Worm (Caenorhabditis elegans) whole organism, L4 larva: ENCODE results near the gene Y5H2A.1.

Source experiments
- D1046.2 ChIP-seq: fragments of 200-800 bp; sonication (Bioruptor generic); IDR thresholded peaks from 2 replicates; pipeline ENCODE4 v1.3.6; 2022; ENCODE audit warnings: missing genetic modification characterization, missing compliant biosample characterization
- F26F4.8 ChIP-seq: fragments of 200-800 bp; sonication (Bioruptor generic); conservative IDR thresholded peaks from 2 replicates; pipeline ENCODE4 v1.3.6; 2022; ENCODE audit warnings: missing genetic modification characterization, missing compliant biosample characterization
- R02D3.7 ChIP-seq: fragments of 150-350 bp; sonication (generic microtip); optimal IDR thresholded peaks from 3 replicates; lab custom pipeline; 2014; ENCODE audit warnings: missing biosample characterization, missing genetic modification characterization
- T26A8.4 ChIP-seq: fragments of 200-800 bp; sonication (Bioruptor generic); IDR thresholded peaks from 2 replicates; pipeline ENCODE4 v1.3.6; 2022; ENCODE audit warnings: missing genetic modification characterization, missing compliant biosample characterization
- aly-2 ChIP-seq: sonication (generic microtip); optimal IDR thresholded peaks from 2 replicates; lab custom pipeline; 2018; ENCODE audit warnings: missing biosample characterization, missing genetic modification characterization
- arid-1 ChIP-seq: fragments of 200-800 bp; sonication (Bioruptor generic); conservative IDR thresholded peaks from 2 replicates; pipeline ENCODE4 v1.3.6; 2022; ENCODE audit warnings: missing genetic modification reagents, missing genetic modification characterization, missing compliant biosample characterization
- ceh-82 ChIP-seq: sonication (generic microtip); optimal IDR thresholded peaks from 2 replicates; lab custom pipeline; 2017; ENCODE audit warnings: missing biosample characterization, missing genetic modification characterization
- daf-16 ChIP-seq, 3 experiments: sonication (generic microtip); optimal IDR thresholded peaks; 2 replicates each; lab custom pipeline; 2016 to 2017; ENCODE audit warnings: missing genetic modification characterization in 3 of 3, missing genetic modification reagents in 3 of 3, mild to moderate bottlenecking in 2 of 3, missing compliant biosample characterization in 2 of 3, missing biosample characterization in 1 of 3, moderate library complexity in 1 of 3
- dmd-6 ChIP-seq: fragments of 200-800 bp; sonication (Bioruptor generic); IDR thresholded peaks from 2 replicates; pipeline ENCODE4 v1.3.6; 2022; ENCODE audit warnings: missing genetic modification reagents, missing genetic modification characterization, missing compliant biosample characterization
- duxl-1 ChIP-seq: sonication (generic microtip); optimal IDR thresholded peaks from 2 replicates; lab custom pipeline; 2016; ENCODE audit warnings: mild to moderate bottlenecking, missing genetic modification characterization, moderate library complexity, missing compliant biosample characterization; ENCODE audit not compliant: poor library complexity
- dve-1 ChIP-seq: sonication (generic microtip); optimal IDR thresholded peaks from 2 replicates; lab custom pipeline; 2017; ENCODE audit warnings: antibody characterized with exemption, mild to moderate bottlenecking, missing genetic modification characterization, missing compliant biosample characterization; ENCODE audit not compliant: insufficient read depth
- egl-27 ChIP-seq: sonication (generic microtip); optimal IDR thresholded peaks from 3 replicates; lab custom pipeline; 2017; ENCODE audit warnings: missing biosample characterization, missing genetic modification reagents, missing genetic modification characterization
- fos-1 ChIP-seq: fragments of 150-350 bp; optimal IDR thresholded peaks from 2 replicates; lab custom pipeline; 2014; ENCODE audit warnings: missing biosample characterization, missing genetic modification characterization
- hlh-11 ChIP-seq: fragments of 200-800 bp; sonication (Bioruptor generic); optimal IDR thresholded peaks from 2 replicates; lab custom pipeline; 2018; ENCODE audit warnings: mild to moderate bottlenecking, missing genetic modification characterization, missing compliant biosample characterization
- lin-1 ChIP-seq: fragments of 200-800 bp; sonication (Bioruptor generic); IDR thresholded peaks from 2 replicates; pipeline ENCODE4 v1.3.6; 2022; ENCODE audit warnings: missing genetic modification reagents, missing genetic modification characterization, missing compliant biosample characterization
- lin-29 ChIP-seq: fragments of 200-800 bp; sonication (Bioruptor generic); IDR thresholded peaks from 2 replicates; pipeline ENCODE4 v1.3.6; 2022; ENCODE audit warnings: missing genetic modification reagents, missing genetic modification characterization, missing compliant biosample characterization
- lin-38 ChIP-seq: fragments of 200-800 bp; sonication (Bioruptor generic); IDR thresholded peaks from 2 replicates; pipeline ENCODE4 v1.3.6; 2022; ENCODE audit warnings: missing genetic modification reagents, missing genetic modification characterization, missing compliant biosample characterization
- mdl-1 ChIP-seq, 2 experiments: fragments of 150-350 bp in 1 of 2; sonication (generic microtip) in 1 of 2; optimal IDR thresholded peaks; 2 replicates each; lab custom pipeline; 2014 to 2017; ENCODE audit warnings: missing biosample characterization in 2 of 2, missing genetic modification characterization in 2 of 2
- mdt-29 ChIP-seq: fragments of 200-800 bp; sonication (Bioruptor generic); IDR thresholded peaks from 2 replicates; pipeline ENCODE4 v1.3.6; 2022; ENCODE audit warnings: missing genetic modification reagents, missing genetic modification characterization, missing compliant biosample characterization
- mes-2 ChIP-seq: sonication (generic microtip); optimal IDR thresholded peaks from 2 replicates; lab custom pipeline; 2016; ENCODE audit warnings: missing genotype, mild to moderate bottlenecking, missing genetic modification characterization, missing compliant biosample characterization; ENCODE audit not compliant: poor library complexity, severe bottlenecking
- nhr-102 ChIP-seq: sonication (generic microtip); optimal IDR thresholded peaks from 2 replicates; lab custom pipeline; 2016; ENCODE audit warnings: mild to moderate bottlenecking, missing genetic modification characterization, moderate library complexity, missing compliant biosample characterization
- nhr-28 ChIP-seq: fragments of 150-350 bp; optimal IDR thresholded peaks from 2 replicates; lab custom pipeline; 2014; ENCODE audit warnings: missing biosample characterization, missing genetic modification characterization
- nhr-6 ChIP-seq: fragments of 150-350 bp; optimal IDR thresholded peaks from 2 replicates; lab custom pipeline; 2014; ENCODE audit warnings: missing biosample characterization, missing genetic modification characterization
- pha-4 ChIP-seq, 2 experiments: fragments of 150-350 bp in 1 of 2; fragments of 200-800 bp in 1 of 2; sonication (Bioruptor generic) in 1 of 2; IDR thresholded peaks in 1 of 2; optimal IDR thresholded peaks in 1 of 2; 2 replicates each; pipeline versions ENCODE4 v1.3.6 to Lab custom; 2014 to 2022; ENCODE audit warnings: missing genetic modification characterization in 2 of 2, missing genetic modification reagents in 2 of 2, missing biosample characterization in 1 of 2, missing compliant biosample characterization in 1 of 2
- pqm-1 ChIP-seq: sonication (generic microtip); optimal IDR thresholded peaks from 2 replicates; lab custom pipeline; 2017; ENCODE audit warnings: missing biosample characterization, missing genetic modification characterization
- rbr-2 ChIP-seq: sonication (generic microtip); optimal IDR thresholded peaks from 2 replicates; lab custom pipeline; 2016; ENCODE audit warnings: missing genotype, missing genetic modification characterization, missing compliant biosample characterization
- saeg-2 ChIP-seq: fragments of 200-800 bp; sonication (Bioruptor generic); IDR thresholded peaks from 2 replicates; pipeline ENCODE4 v1.3.6; 2022; ENCODE audit warnings: missing genetic modification reagents, missing genetic modification characterization, missing compliant biosample characterization
- skn-1 ChIP-seq: fragments of 150-350 bp; optimal IDR thresholded peaks from 2 replicates; lab custom pipeline; 2014; ENCODE audit warnings: missing biosample characterization, missing genetic modification characterization
- snpc-1.2 ChIP-seq: fragments of 200-800 bp; sonication (Bioruptor generic); IDR thresholded peaks from 2 replicates; pipeline ENCODE4 v1.3.6; 2022; ENCODE audit warnings: missing genetic modification reagents, missing genetic modification characterization, missing compliant biosample characterization
- spr-3 ChIP-seq: fragments of 200-800 bp; sonication (Bioruptor generic); optimal IDR thresholded peaks from 2 replicates; lab custom pipeline; 2018; ENCODE audit warnings: mild to moderate bottlenecking, missing genetic modification characterization, missing compliant biosample characterization
- tag-97 ChIP-seq: fragments of 200-800 bp; sonication (Bioruptor generic); IDR thresholded peaks from 2 replicates; pipeline ENCODE4 v1.3.6; 2022; ENCODE audit warnings: missing genetic modification characterization, missing compliant biosample characterization
- unc-130 ChIP-seq: sonication (generic microtip); optimal IDR thresholded peaks from 2 replicates; lab custom pipeline; 2016; ENCODE audit warnings: missing genetic modification reagents, missing genetic modification characterization, missing compliant biosample characterization
- unc-39 ChIP-seq: sonication (generic microtip); optimal IDR thresholded peaks from 2 replicates; lab custom pipeline; 2017; ENCODE audit warnings: missing biosample characterization, missing genetic modification characterization
- zfp-2 ChIP-seq: sonication (generic microtip); optimal IDR thresholded peaks from 2 replicates; lab custom pipeline; 2016; ENCODE audit warnings: mild to moderate bottlenecking, missing genetic modification characterization, missing compliant biosample characterization
- zip-2 ChIP-seq: fragments of 150-350 bp; optimal IDR thresholded peaks from 2 replicates; lab custom pipeline; 2014; ENCODE audit warnings: missing biosample characterization, missing genetic modification characterization

Gene Y5H2A.1

ce11 chrV:2250126-2250590 lies 21.5 kb downstream of the Y5H2A.1 start, which contains the start of gene cyp-33C7 (continued):
- TF ChIP-seq R02D3.7 (tag; lab: Kevin White, UChicago), result no peak
- TF ChIP-seq lin-1 (GFP tag; lab: Robert Waterston, UW), result 0 out of 2 replicates have a peak, but pooled peaks have one; percentile 36
- TF ChIP-seq aly-2 (tag; lab: Kevin White, UChicago), result no peak
- TF ChIP-seq rbr-2 (tag; lab: Kevin White, UChicago), result no peak
- TF ChIP-seq T26A8.4 (GFP tag; lab: Robert Waterston, UW), result no peak
- peak; percentile 65 for TF ChIP-seq pqm-1
- TF ChIP-seq unc-130 (GFP tag; lab: Kevin White, UChicago), result no peak
- peak; percentile 27 for TF ChIP-seq nhr-6 (tag; lab: Kevin White, UChicago)
- TF ChIP-seq D1046.2 (GFP tag; lab: Robert Waterston, UW), result no peak
- TF ChIP-seq ceh-82 (tag; lab: Kevin White, UChicago), result no peak
- TF ChIP-seq skn-1, result no peak
- no peak for TF ChIP-seq zfp-2 (tag; lab: Kevin White, UChicago)
- TF ChIP-seq arid-1 (GFP tag; lab: Robert Waterston, UW), result no peak
- no peak for TF ChIP-seq lin-29 (GFP tag; lab: Robert Waterston, UW)
- TF ChIP-seq duxl-1 (tag; lab: Kevin White, UChicago), result no peak
- peak; percentile 44 for TF ChIP-seq mes-2 (tag; lab: Kevin White, UChicago)
- TF ChIP-seq lin-38 (GFP tag; lab: Robert Waterston, UW), result no peak
- no peak for TF ChIP-seq fos-1 (tag; lab: Kevin White, UChicago)
- no peak for TF ChIP-seq mdt-29 (GFP tag; lab: Robert Waterston, UW)
- peak in 1 of 2 experiments; percentile 68 for TF ChIP-seq mdl-1 (tag; optimal IDR thresholded peaks at IDR 0.05; lab: Kevin White, UChicago)
- no peak for TF ChIP-seq F26F4.8 (GFP tag; lab: Robert Waterston, UW)
- no peak for TF ChIP-seq unc-39 (tag; lab: Kevin White, UChicago)

- TF ChIP-seq egl-27 (no peak), tag-97 (no peak), saeg-2 (GFP tag; lab: Robert Waterston, UW) (no peak), spr-3 (no peak)
Measured at ce11 chrV:2249310-2249709, 22.3 kb downstream of the Y5H2A.1 start, which contains the start of gene cyp-33C6. cyp-33C6 (minus strand) TSS chrV:2249410.

ce11 chrV:2244751-2245150 lies 26.9 kb downstream of the Y5H2A.1 start, which contains the start of gene cyp-33C5:
cyp-33C5 (plus strand) TSS chrV:2245004.
- TF ChIP-seq nhr-102 (tag; lab: Kevin White, UChicago) (no peak), daf-16 (GFP tag; optimal IDR thresholded peaks at IDR 0.05; lab: Kevin White, UChicago) (no peak), daf-16 (tag; optimal IDR thresholded peaks at IDR 0.05; lab: Kevin White, UChicago) (peak; percentile 46), dmd-6 (peak; percentile 70), duxl-1 (tag; lab: Kevin White, UChicago) (peak; percentile 5), snpc-1.2 (GFP tag; lab: Robert Waterston, UW) (no peak), nhr-6 (tag; lab: Kevin White, UChicago) (no peak), pqm-1 (peak; percentile 23), hlh-11 (tag; lab: Kevin White, UChicago) (peak; percentile 25), lin-1 (GFP tag; lab: Robert Waterston, UW) (0 out of 2 replicates have a peak, but pooled peaks have one; percentile 41), dve-1 (peak; percentile 54), nhr-28 (tag; lab: Kevin White, UChicago) (peak; percentile 98), pha-4 (GFP tag; IDR thresholded peaks at IDR 0.05; lab: Robert Waterston, UW) (no peak), pha-4 (tag; optimal IDR thresholded peaks at IDR 0.05; lab: Kevin White, UChicago) (no peak), aly-2 (tag; lab: Kevin White, UChicago) (no peak), zip-2 (tag; lab: Kevin White, UChicago) (no peak)
- TF ChIP-seq, all 104 proteins: peak for 8
